Worm (Caenorhabditis elegans) whole organism, young adult: ENCODE data around the gene clc-7.

Experiments
- B0019.2 ChIP-seq: fragments of 200-800 bp; sonication (Bioruptor generic); conservative IDR thresholded peaks from 2 replicates; pipeline ENCODE4 v1.3.6; 2022; ENCODE audit warnings: missing genetic modification reagents, missing genetic modification characterization, missing compliant biosample characterization
- C06A6.2 ChIP-seq: fragments of 200-800 bp; sonication (Bioruptor generic); conservative IDR thresholded peaks from 2 replicates; pipeline ENCODE4 v1.3.6; 2022; ENCODE audit warnings: missing genetic modification characterization, missing compliant biosample characterization
- F22D6.2 ChIP-seq: sonication (generic microtip); optimal IDR thresholded peaks from 2 replicates; lab custom pipeline; 2016; ENCODE audit warnings: mild to moderate bottlenecking, missing genetic modification characterization, missing compliant biosample characterization
- F23B12.7 ChIP-seq: sonication (generic microtip); optimal IDR thresholded peaks from 2 replicates; lab custom pipeline; 2017; ENCODE audit warnings: missing genetic modification characterization, mild to moderate bottlenecking, missing compliant biosample characterization, antibody characterized with exemption, moderate library complexity; ENCODE audit not compliant: insufficient read depth
- F49E8.2 ChIP-seq: sonication (generic microtip); optimal IDR thresholded peaks from 3 replicates; lab custom pipeline; 2017; ENCODE audit warnings: missing genetic modification characterization, mild to moderate bottlenecking, missing compliant biosample characterization, antibody characterized with exemption, moderate library complexity; ENCODE audit not compliant: insufficient read depth
- F55B11.4 ChIP-seq: sonication (generic microtip); optimal IDR thresholded peaks from 2 replicates; lab custom pipeline; 2016; ENCODE audit warnings: missing compliant biosample characterization, missing genetic modification characterization, borderline replicate concordance; ENCODE audit not compliant: insufficient read depth
- F57A8.1 ChIP-seq: fragments of 200-800 bp; sonication (Bioruptor generic); optimal IDR thresholded peaks from 2 replicates; lab custom pipeline; 2018; ENCODE audit warnings: mild to moderate bottlenecking, missing genetic modification characterization, moderate library complexity, missing compliant biosample characterization
- K11D2.4 ChIP-seq: fragments of 200-800 bp; sonication (Bioruptor generic); IDR thresholded peaks from 2 replicates; pipeline ENCODE4 v1.3.6; 2022; ENCODE audit warnings: missing genetic modification reagents, missing genetic modification characterization, missing compliant biosample characterization
- K12H6.12 ChIP-seq: fragments of 200-800 bp; sonication (Bioruptor generic); optimal IDR thresholded peaks from 2 replicates; lab custom pipeline; 2018; ENCODE audit warnings: mild to moderate bottlenecking, missing genetic modification characterization, missing compliant biosample characterization
- T26A5.8 ChIP-seq: sonication (generic microtip); optimal IDR thresholded peaks from 2 replicates; lab custom pipeline; 2016; ENCODE audit warnings: missing genetic modification characterization, missing compliant biosample characterization
- Y53G8AR.9 ChIP-seq: fragments of 200-800 bp; sonication (Bioruptor generic); conservative IDR thresholded peaks from 2 replicates; pipeline ENCODE4 v1.3.6; 2022; ENCODE audit warnings: missing genetic modification reagents, missing genetic modification characterization, missing compliant biosample characterization
- Y56A3A.18 ChIP-seq: fragments of 200-800 bp; sonication (Bioruptor generic); IDR thresholded peaks from 2 replicates; pipeline ENCODE4 v1.3.6; 2022; ENCODE audit warnings: missing genetic modification reagents, missing genetic modification characterization, missing compliant biosample characterization
- Y67H2A.10 ChIP-seq: fragments of 200-800 bp; sonication (Bioruptor generic); conservative IDR thresholded peaks from 2 replicates; pipeline ENCODE4 v1.3.6; 2022; ENCODE audit warnings: missing genetic modification reagents, missing genetic modification characterization, missing compliant biosample characterization
- ZK185.1 ChIP-seq: sonication (generic microtip); optimal IDR thresholded peaks from 2 replicates; lab custom pipeline; 2016; ENCODE audit warnings: mild to moderate bottlenecking, missing genetic modification characterization, missing compliant biosample characterization; ENCODE audit not compliant: poor library complexity, severe bottlenecking
- ama-1 ChIP-seq, 3 experiments: fragments of 150-350 bp in 1 of 3; sonication (generic microtip) in 2 of 3; optimal IDR thresholded peaks; 2 replicates each; lab custom pipeline; 2014 to 2018; ENCODE audit warnings: missing biosample characterization in 2 of 3, missing genetic modification characterization in 2 of 3, missing genetic modification reagents in 2 of 3
- aptf-2 ChIP-seq: fragments of 200-800 bp; sonication (Bioruptor generic); conservative IDR thresholded peaks from 2 replicates; pipeline ENCODE4 v1.3.6; 2022; ENCODE audit warnings: missing genetic modification reagents, missing genetic modification characterization, missing compliant biosample characterization
- aptf-3 ChIP-seq: fragments of 200-800 bp; sonication (Bioruptor generic); IDR thresholded peaks from 2 replicates; pipeline ENCODE4 v1.3.6; 2022; ENCODE audit warnings: missing genetic modification characterization, missing compliant biosample characterization
- attf-5 ChIP-seq: fragments of 200-800 bp; sonication (Bioruptor generic); optimal IDR thresholded peaks from 2 replicates; lab custom pipeline; 2018; ENCODE audit warnings: mild to moderate bottlenecking, missing genetic modification characterization, missing compliant biosample characterization
- ccch-3 ChIP-seq: fragments of 200-800 bp; sonication (Bioruptor generic); optimal IDR thresholded peaks from 2 replicates; lab custom pipeline; 2018; ENCODE audit warnings: mild to moderate bottlenecking, missing genetic modification characterization, missing compliant biosample characterization
- cebp-1 ChIP-seq, 2 experiments: fragments of 200-800 bp in 1 of 2; sonication (Bioruptor generic) in 1 of 2; sonication (generic microtip) in 1 of 2; IDR thresholded peaks in 1 of 2; optimal IDR thresholded peaks in 1 of 2; 2 replicates each; pipeline versions ENCODE4 v1.3.6 to Lab custom; 2017 to 2022; ENCODE audit warnings: missing compliant biosample characterization in 2 of 2, missing genetic modification characterization in 2 of 2, mild to moderate bottlenecking in 1 of 2, missing genetic modification reagents in 1 of 2, moderate library complexity in 1 of 2
- cebp-2 ChIP-seq: fragments of 200-800 bp; sonication (Bioruptor generic); IDR thresholded peaks from 2 replicates; pipeline ENCODE4 v1.3.6; 2022; ENCODE audit warnings: missing genetic modification characterization, missing compliant biosample characterization
- ceh-58 ChIP-seq: fragments of 200-800 bp; sonication (Bioruptor generic); IDR thresholded peaks from 2 replicates; pipeline ENCODE4 v1.3.6; 2022; ENCODE audit warnings: missing genetic modification characterization, missing compliant biosample characterization
- egl-18 ChIP-seq: fragments of 200-800 bp; sonication (Bioruptor generic); IDR thresholded peaks from 2 replicates; pipeline ENCODE4 v1.3.6; 2022; ENCODE audit warnings: missing genetic modification reagents, missing genetic modification characterization, missing compliant biosample characterization
- him-1 ChIP-seq: sonication (generic microtip); optimal IDR thresholded peaks from 2 replicates; lab custom pipeline; 2016; ENCODE audit warnings: missing genotype, missing genetic modification reagents, missing genetic modification characterization, missing compliant biosample characterization
- hlh-26 ChIP-seq: fragments of 200-800 bp; sonication (Bioruptor generic); conservative IDR thresholded peaks from 2 replicates; pipeline ENCODE4 v1.3.6; 2022; ENCODE audit warnings: missing genetic modification reagents, missing genetic modification characterization, missing compliant biosample characterization
- hmg-20 ChIP-seq: fragments of 200-800 bp; sonication (Bioruptor generic); IDR thresholded peaks from 2 replicates; pipeline ENCODE4 v1.3.6; 2022; ENCODE audit warnings: missing genetic modification reagents, missing genetic modification characterization, missing compliant biosample characterization
- lag-1 ChIP-seq: fragments of 200-800 bp; sonication (Bioruptor generic); IDR thresholded peaks from 2 replicates; pipeline ENCODE4 v1.3.6; 2022; ENCODE audit warnings: missing genetic modification reagents, missing genetic modification characterization, missing compliant biosample characterization
- let-526 ChIP-seq: fragments of 200-800 bp; sonication (Bioruptor generic); IDR thresholded peaks from 2 replicates; pipeline ENCODE4 v1.3.6; 2022; ENCODE audit warnings: missing genetic modification reagents, missing genetic modification characterization, missing compliant biosample characterization
- let-607 ChIP-seq, 2 experiments: fragments of 200-800 bp in 1 of 2; sonication (Bioruptor generic) in 1 of 2; sonication (generic microtip) in 1 of 2; optimal IDR thresholded peaks; 2 replicates each; lab custom pipeline; 2016 to 2018; ENCODE audit warnings: mild to moderate bottlenecking in 2 of 2, missing compliant biosample characterization in 2 of 2, missing genetic modification characterization in 2 of 2, moderate library complexity in 2 of 2, missing genotype in 1 of 2
- lin-40 ChIP-seq: sonication (generic microtip); optimal IDR thresholded peaks from 2 replicates; lab custom pipeline; 2016; ENCODE audit warnings: missing genetic modification characterization, mild to moderate bottlenecking, missing compliant biosample characterization, missing genotype, missing genetic modification reagents
- lin-54 ChIP-seq: fragments of 200-800 bp; sonication (Bioruptor generic); optimal IDR thresholded peaks from 2 replicates; lab custom pipeline; 2018; ENCODE audit warnings: mild to moderate bottlenecking, missing genetic modification characterization, missing compliant biosample characterization
- madf-3 ChIP-seq: fragments of 200-800 bp; sonication (Bioruptor generic); IDR thresholded peaks from 2 replicates; pipeline ENCODE4 v1.3.6; 2022; ENCODE audit warnings: missing genetic modification reagents, missing genetic modification characterization, missing compliant biosample characterization
- mes-4 ChIP-seq: sonication (generic microtip); optimal IDR thresholded peaks from 2 replicates; lab custom pipeline; 2016; ENCODE audit warnings: missing genotype, missing genetic modification characterization, missing compliant biosample characterization
- nfya-1 ChIP-seq: sonication (generic microtip); optimal IDR thresholded peaks from 2 replicates; lab custom pipeline; 2017; ENCODE audit warnings: antibody characterized with exemption, missing compliant biosample characterization, missing genetic modification characterization, borderline replicate concordance; ENCODE audit not compliant: insufficient read depth
- nfyb-1 ChIP-seq: fragments of 200-800 bp; sonication (Bioruptor generic); IDR thresholded peaks from 2 replicates; pipeline ENCODE4 v1.3.6; 2022; ENCODE audit warnings: missing genetic modification reagents, missing genetic modification characterization, missing compliant biosample characterization
- nhr-80 ChIP-seq: sonication (generic microtip); optimal IDR thresholded peaks from 2 replicates; lab custom pipeline; 2016; ENCODE audit warnings: missing genetic modification characterization, missing compliant biosample characterization
- nhr-90 ChIP-seq: sonication (generic microtip); optimal IDR thresholded peaks from 2 replicates; lab custom pipeline; 2016; ENCODE audit warnings: missing genotype, mild to moderate bottlenecking, missing genetic modification characterization, missing compliant biosample characterization
- pbrm-1 ChIP-seq: fragments of 200-800 bp; sonication (Bioruptor generic); IDR thresholded peaks from 2 replicates; pipeline ENCODE4 v1.3.6; 2022; ENCODE audit warnings: missing genetic modification reagents, missing genetic modification characterization, missing compliant biosample characterization
- rec-8 ChIP-seq, 2 experiments: sonication (generic microtip); optimal IDR thresholded peaks; 2 replicates each; lab custom pipeline; 2016; ENCODE audit warnings: mild to moderate bottlenecking in 2 of 2, missing genetic modification characterization in 2 of 2, missing genetic modification reagents in 2 of 2, missing genotype in 2 of 2, missing biosample characterization in 1 of 2, missing compliant biosample characterization in 1 of 2, moderate library complexity in 1 of 2
- unc-62 ChIP-seq: fragments of 150-350 bp; optimal IDR thresholded peaks from 2 replicates; lab custom pipeline; 2014; ENCODE audit warnings: missing biosample characterization, missing genetic modification reagents, missing genetic modification characterization
- xnd-1 ChIP-seq: sonication (generic microtip); optimal IDR thresholded peaks from 2 replicates; lab custom pipeline; 2016; ENCODE audit warnings: missing genotype, missing genetic modification reagents, missing genetic modification characterization, missing compliant biosample characterization
- zfh-2 ChIP-seq: fragments of 200-800 bp; sonication (Bioruptor generic); conservative IDR thresholded peaks from 2 replicates; pipeline ENCODE4 v1.3.6; 2022; ENCODE audit warnings: missing genetic modification reagents, missing genetic modification characterization, missing compliant biosample characterization
- zim-3 ChIP-seq: sonication (generic microtip); optimal IDR thresholded peaks from 2 replicates; lab custom pipeline; 2017; ENCODE audit warnings: mild to moderate bottlenecking, missing genetic modification characterization, moderate library complexity, missing compliant biosample characterization
- ztf-26 ChIP-seq: sonication (generic microtip); optimal IDR thresholded peaks from 2 replicates; lab custom pipeline; 2017; ENCODE audit warnings: missing genetic modification characterization, missing compliant biosample characterization

Gene clc-7

DNA sequence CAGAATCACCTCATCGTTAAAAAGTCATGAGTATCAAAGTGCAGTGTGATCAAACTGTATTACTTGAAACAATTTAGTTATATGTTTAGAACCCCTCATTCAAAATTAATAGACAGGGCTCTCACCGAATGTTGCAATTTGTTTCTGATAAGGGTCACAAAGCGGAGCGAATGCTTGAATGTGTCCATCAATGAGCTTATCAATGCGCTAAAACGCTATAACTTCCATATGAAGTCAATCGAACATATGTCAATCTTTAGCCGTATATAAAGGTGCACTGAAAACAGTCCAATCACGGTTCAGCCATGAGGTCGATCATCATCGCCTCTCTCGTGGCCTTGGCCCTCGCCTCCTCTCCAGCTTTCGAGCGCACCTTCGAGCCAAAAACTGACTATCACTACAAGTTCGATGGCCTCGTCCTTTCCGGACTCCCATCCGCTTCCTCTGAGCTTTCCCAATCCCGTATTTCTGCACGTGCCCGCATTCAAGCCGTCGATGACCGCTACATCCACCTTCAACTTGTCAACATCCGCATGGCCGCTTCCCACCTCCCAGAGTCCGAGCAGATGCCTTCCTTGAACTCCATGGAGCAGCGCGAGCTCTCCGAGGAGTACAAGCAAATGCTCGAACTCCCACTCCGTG is 33.0 kb downstream of the clc-7 start, which contains the start of gene vit-2 (continued):
- TF ChIP-seq attf-5 (GFP tag; lab: Kevin White, UChicago) (no peak), nhr-80 (tag; lab: Kevin White, UChicago) (peak; percentile 79), lag-1 (GFP tag; lab: Robert Waterston, UW) (no peak), let-607 (tag; optimal IDR thresholded peaks at IDR 0.05; lab: Kevin White, UChicago) (peak; percentile 72 to 76), ccch-3 (GFP tag; lab: Kevin White, UChicago) (no peak)

ce11 chrX:5102338-5102737 is 34.4 kb downstream of the clc-7 start:
- TF ChIP-seq pbrm-1 (GFP tag; lab: Robert Waterston, UW) (no peak), T26A5.8 (tag; lab: Kevin White, UChicago) (no peak), K12H6.12 (tag; lab: Kevin White, UChicago) (no peak), cebp-2 (peak; percentile 57; the same call in 1 of the 2 replicates), zfh-2 (GFP tag; lab: Robert Waterston, UW) (0 out of 2 replicates have a peak, but pooled peaks have one; percentile 21), Y53G8AR.9 (GFP tag; lab: Robert Waterston, UW) (peak; percentile 75), aptf-2 (GFP tag; lab: Robert Waterston, UW) (no peak), F23B12.7 (no peak), ceh-58 (GFP tag; lab: Robert Waterston, UW) (no peak), nfyb-1 (GFP tag; lab: Robert Waterston, UW) (0 out of 2 replicates have a peak, but pooled peaks have one; percentile 5), ZK185.1 (tag; lab: Kevin White, UChicago) (no peak), nfya-1 (tag; lab: Kevin White, UChicago) (no peak), F55B11.4 (no peak), aptf-3 (GFP tag; lab: Robert Waterston, UW) (no peak), hlh-26 (GFP tag; lab: Robert Waterston, UW) (no peak), F57A8.1 (no peak), ama-1 (optimal IDR thresholded peaks at IDR 0.05; lab: Kevin White, UChicago) (no peak), ama-1 (GFP tag; optimal IDR thresholded peaks at IDR 0.05; lab: Kevin White, UChicago) (no peak), unc-62 (GFP tag; lab: Kevin White, UChicago) (no peak), K11D2.4 (GFP tag; lab: Robert Waterston, UW) (no peak), rec-8 (tag; optimal IDR thresholded peaks at IDR 0.05; lab: Kevin White, UChicago) (no peak), lin-40 (tag; lab: Kevin White, UChicago) (no peak), let-526 (GFP tag; lab: Robert Waterston, UW) (no peak), cebp-1 (GFP tag; IDR thresholded peaks at IDR 0.05; lab: Robert Waterston, UW) (no peak), cebp-1 (tag; optimal IDR thresholded peaks at IDR 0.05; lab: Kevin White, UChicago) (peak; percentile 2), Y56A3A.18 (GFP tag; lab: Robert Waterston, UW) (peak; percentile 25; the same call in 1 of the 2 replicates), hmg-20 (no peak), him-1 (tag; lab: Kevin White, UChicago) (no peak), egl-18 (GFP tag; lab: Robert Waterston, UW) (no peak), lag-1 (GFP tag; lab: Robert Waterston, UW) (0 out of 2 replicates have a peak, but pooled peaks have one; percentile 29), madf-3 (no peak)

- TF ChIP-seq him-1 (tag; lab: Kevin White, UChicago) (no peak), rec-8 (tag; optimal IDR thresholded peaks at IDR 0.05; lab: Kevin White, UChicago) (no peak), Y53G8AR.9 (GFP tag; lab: Robert Waterston, UW) (peak; percentile 76), lin-54 (no peak), xnd-1 (tag; lab: Kevin White, UChicago) (no peak), F49E8.2 (tag; lab: Kevin White, UChicago) (no peak), Y67H2A.10 (GFP tag; lab: Robert Waterston, UW) (no peak), F22D6.2 (tag; lab: Kevin White, UChicago) (no peak), nhr-90 (tag; lab: Kevin White, UChicago) (peak; percentile 34), B0019.2 (GFP tag; lab: Robert Waterston, UW) (no peak), zim-3 (no peak), ztf-26 (tag; lab: Kevin White, UChicago) (no peak), C06A6.2 (GFP tag; lab: Robert Waterston, UW) (no peak), mes-4 (tag; lab: Kevin White, UChicago) (no peak)
Measured at ce11 chrX:5103422-5103821, 35.5 kb downstream of the clc-7 start.
